Worm (Caenorhabditis elegans): ENCODE measurements around the gene T05A8.2.

Gene T05A8.2

DNA sequence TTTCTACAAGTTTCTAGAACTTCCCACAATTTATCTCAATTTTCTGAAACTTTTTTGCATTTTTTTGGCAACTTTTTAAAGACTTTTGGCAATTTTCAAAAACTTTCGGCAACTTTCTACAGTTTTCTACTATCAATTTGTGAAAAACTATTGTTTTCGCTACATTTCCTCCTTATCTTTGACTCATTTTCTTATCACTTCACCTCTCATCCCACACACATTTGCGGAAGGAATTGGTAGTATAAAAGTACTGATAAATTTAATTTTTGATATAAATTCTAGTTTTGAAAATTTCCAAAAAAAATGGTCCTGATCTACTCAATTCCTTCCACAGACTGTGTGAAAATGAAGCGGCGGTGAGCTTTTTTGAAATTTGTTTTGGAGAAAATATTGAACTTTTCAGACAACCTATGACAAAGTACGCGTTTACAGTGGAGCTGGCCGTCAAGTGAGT is 38.8 kb upstream of the T05A8.2 start, which contains the start of gene F29A7.4:
Gene F29A7.4, plus strand, starts transcription at position 404 of the 454 bp plus-strand sequence.
- no peak for TF ChIP-seq lsy-2 (tag; optimal IDR thresholded peaks at IDR 0.05)
- TF ChIP-seq elt-2 (tag; optimal IDR thresholded peaks at IDR 0.05) = peak; percentile 72

- TF ChIP-seq hpl-2 (GFP tag; optimal IDR thresholded peaks at IDR 0.05) (no peak), nhr-28 (tag; optimal IDR thresholded peaks at IDR 0.05) (no peak), blmp-1 (tag; optimal IDR thresholded peaks at IDR 0.05) (no peak), pax-3 (tag; optimal IDR thresholded peaks at IDR 0.05) (no peak), nhr-237 (tag; optimal IDR thresholded peaks at IDR 0.05) (no peak), lin-13 (GFP tag; optimal IDR thresholded peaks at IDR 0.05) (peak; percentile 4), unc-30 (tag; optimal IDR thresholded peaks at IDR 0.05) (no peak), irx-1 (tag; optimal IDR thresholded peaks at IDR 0.05) (no peak), aly-2 (tag; optimal IDR thresholded peaks at IDR 0.05) (no peak), ets-5 (GFP tag; IDR thresholded peaks at IDR 0.05) (no peak), egl-13 (tag; optimal IDR thresholded peaks at IDR 0.05) (peak; percentile 79), ztf-4 (tag; optimal IDR thresholded peaks at IDR 0.05) (no peak), ceh-88 (GFP tag; IDR thresholded peaks at IDR 0.05) (no peak), lin-14 (GFP tag; optimal IDR thresholded peaks at IDR 0.05) (peak; percentile 95), mab-9 (GFP tag; IDR thresholded peaks at IDR 0.05) (0 out of 2 replicates have a peak, but pooled peaks have one; percentile 29), grh-1 (GFP tag; IDR thresholded peaks at IDR 0.05) (no peak), lin-15B (tag; optimal IDR thresholded peaks at IDR 0.05) (no peak), elt-3 (tag; optimal IDR thresholded peaks at IDR 0.05) (no peak), vab-15 (tag; optimal IDR thresholded peaks at IDR 0.05) (no peak), tlp-1 (tag; optimal IDR thresholded peaks at IDR 0.05) (no peak), efl-3 (GFP tag; optimal IDR thresholded peaks at IDR 0.05) (no peak), nhr-12 (tag; optimal IDR thresholded peaks at IDR 0.05) (no peak), sox-4 (tag; optimal IDR thresholded peaks at IDR 0.05) (peak; percentile 34), nhr-47 (tag; optimal IDR thresholded peaks at IDR 0.05) (peak; percentile 78), nhr-20 (tag; optimal IDR thresholded peaks at IDR 0.05) (no peak), ces-1 (GFP tag; optimal IDR thresholded peaks at IDR 0.05) (no peak), isw-1 (GFP tag; IDR thresholded peaks at IDR 0.05) (peak; percentile 53), ceh-8 (GFP tag; optimal IDR thresholded peaks at IDR 0.05) (peak; percentile 3), fkh-8 (tag; optimal IDR thresholded peaks at IDR 0.05) (peak; percentile 94), fkh-4 (tag; optimal IDR thresholded peaks at IDR 0.05; ENCODE audit: borderline replicate concordance) (no peak), zip-4 (GFP tag; optimal IDR thresholded peaks at IDR 0.05) (no peak), C34B4.2 (tag; optimal IDR thresholded peaks at IDR 0.05) (no peak), lin-39 (tag; optimal IDR thresholded peaks at IDR 0.05) (no peak), nhr-76 (tag; optimal IDR thresholded peaks at IDR 0.05) (no peak), tbx-2 (tag; optimal IDR thresholded peaks at IDR 0.05) (peak; percentile 75), rnt-1 (tag; optimal IDR thresholded peaks at IDR 0.05) (no peak), ama-1 (optimal IDR thresholded peaks at IDR 0.05) (no peak), xbp-1 (tag; optimal IDR thresholded peaks at IDR 0.05) (peak; percentile 42), ceh-82 (tag; optimal IDR thresholded peaks at IDR 0.05) (peak; percentile 50 to 64 (median 57)), jun-1 (tag; optimal IDR thresholded peaks at IDR 0.05) (peak; percentile 47), sptf-1 (tag; optimal IDR thresholded peaks at IDR 0.05) (no peak), hlh-17 (GFP tag; optimal IDR thresholded peaks at IDR 0.05; ENCODE audit: borderline replicate concordance) (no peak), nhr-77 (tag; optimal IDR thresholded peaks at IDR 0.05) (no peak), elt-2 (tag; optimal IDR thresholded peaks at IDR 0.05) (no peak), nhr-84 (tag; optimal IDR thresholded peaks at IDR 0.05) (no peak), unc-130 (tag; optimal IDR thresholded peaks at IDR 0.05) (no peak), mdl-1 (tag; optimal IDR thresholded peaks at IDR 0.05) (no peak), swsn-7 (tag; optimal IDR thresholded peaks at IDR 0.05) (peak; percentile 53), unc-98 (GFP tag; IDR thresholded peaks at IDR 0.05) (no peak), F16B12.6 (tag; optimal IDR thresholded peaks at IDR 0.05) (no peak)
Observed at ce11 chrII:2747956-2748621, 37.3 kb upstream of the T05A8.2 start.

Data from whole organism, L1 larva.